Fruit fly (Drosophila melanogaster) whole organism, embryonic: Measurements from ENCODE around the gene pyd.

Source experiments
- B-H1 ChIP-seq: fragments of 200-800 bp; sonication (Bioruptor generic); IDR thresholded peaks from 3 replicates; pipeline ENCODE4 v1.3.6; 2022; ENCODE audit warnings: missing biosample characterization, missing genetic modification characterization
- Blimp-1 ChIP-seq: fragments of 200-800 bp; sonication (Bioruptor generic); optimal IDR thresholded peaks from 3 replicates; lab custom pipeline; 2018; ENCODE audit warnings: missing biosample characterization, missing genetic modification characterization, mild to moderate bottlenecking, moderate library complexity, missing genetic modification reagents
- Bteb2 ChIP-seq: fragments of 200-800 bp; sonication (Bioruptor generic); optimal IDR thresholded peaks from 2 replicates; lab custom pipeline; 2016; ENCODE audit warnings: missing biosample characterization, missing genetic modification characterization
- CG10462 ChIP-seq: fragments of 200-800 bp; sonication (Bioruptor generic); optimal IDR thresholded peaks from 2 replicates; lab custom pipeline; 2016; ENCODE audit warnings: missing biosample characterization, missing genetic modification characterization
- CG10654 ChIP-seq: fragments of 200-800 bp; sonication (Bioruptor generic); optimal IDR thresholded peaks from 2 replicates; lab custom pipeline; 2016; ENCODE audit warnings: missing biosample characterization, missing genetic modification characterization
- CG12236 ChIP-seq: fragments of 200-800 bp; sonication (Bioruptor generic); optimal IDR thresholded peaks from 2 replicates; lab custom pipeline; 2016; ENCODE audit warnings: missing biosample characterization, missing genetic modification characterization
- CG13287 ChIP-seq: fragments of 200-800 bp; sonication (Bioruptor generic); IDR thresholded peaks from 2 replicates; pipeline ENCODE4 v1.3.6; 2022; ENCODE audit warnings: missing biosample characterization, missing genetic modification characterization; ENCODE audit not compliant: partially characterized antibody
- CG14014 ChIP-seq: fragments of 200-800 bp; sonication (Bioruptor generic); IDR thresholded peaks from 2 replicates; pipeline ENCODE4 v1.3.6; 2022; ENCODE audit warnings: missing biosample characterization, missing genetic modification characterization
- CG14667 ChIP-seq: fragments of 200-800 bp; sonication (Bioruptor generic); IDR thresholded peaks from 2 replicates; pipeline ENCODE4 v1.3.6; 2022; ENCODE audit warnings: missing biosample characterization, missing genetic modification characterization
- CG16813 ChIP-seq: fragments of 200-800 bp; sonication (Bioruptor generic); IDR thresholded peaks from 3 replicates; pipeline ENCODE4 v1.3.6; 2022; ENCODE audit warnings: missing biosample characterization, missing genetic modification characterization; ENCODE audit not compliant: partially characterized antibody
- CG16815 ChIP-seq: fragments of 200-800 bp; sonication (Bioruptor generic); optimal IDR thresholded peaks from 3 replicates; lab custom pipeline; 2017; ENCODE audit warnings: missing biosample characterization, mild to moderate bottlenecking, missing genetic modification characterization
- CG17361 ChIP-seq: fragments of 200-800 bp; sonication (Bioruptor generic); IDR thresholded peaks from 3 replicates; pipeline ENCODE4 v1.3.6; 2022; ENCODE audit warnings: missing biosample characterization, missing genetic modification characterization
- CG17802 ChIP-seq: fragments of 200-800 bp; sonication (Bioruptor generic); optimal IDR thresholded peaks from 2 replicates; lab custom pipeline; 2018; ENCODE audit warnings: missing biosample characterization, mild to moderate bottlenecking, missing genetic modification characterization, moderate library complexity
- CG17912 ChIP-seq: fragments of 200-800 bp; sonication (Bioruptor generic); optimal IDR thresholded peaks from 2 replicates; lab custom pipeline; 2018; ENCODE audit warnings: missing biosample characterization, mild to moderate bottlenecking, missing genetic modification characterization
- CG2129 ChIP-seq: fragments of 200-800 bp; sonication (Bioruptor generic); IDR thresholded peaks from 2 replicates; pipeline ENCODE4 v1.3.6; 2022; ENCODE audit warnings: missing biosample characterization, missing genetic modification characterization; ENCODE audit not compliant: partially characterized antibody
- CG30431 ChIP-seq: fragments of 200-800 bp; sonication (Bioruptor generic); optimal IDR thresholded peaks from 2 replicates; lab custom pipeline; 2017; ENCODE audit warnings: missing biosample characterization, missing genetic modification characterization
- CG31441 ChIP-seq: fragments of 200-800 bp; sonication (Bioruptor generic); IDR thresholded peaks from 2 replicates; pipeline ENCODE4 v1.3.6; 2022; ENCODE audit warnings: missing biosample characterization, missing genetic modification characterization
- CG34376 ChIP-seq: fragments of 200-800 bp; sonication (Bioruptor generic); optimal IDR thresholded peaks from 2 replicates; lab custom pipeline; 2018; ENCODE audit warnings: missing biosample characterization, mild to moderate bottlenecking, missing genetic modification characterization
- CG4617 ChIP-seq: fragments of 200-800 bp; sonication (Bioruptor generic); optimal IDR thresholded peaks from 3 replicates; lab custom pipeline; 2016; ENCODE audit warnings: missing biosample characterization, missing genetic modification characterization, borderline replicate concordance
- CG6254 ChIP-seq: fragments of 200-800 bp; sonication (Bioruptor generic); optimal IDR thresholded peaks from 3 replicates; lab custom pipeline; 2017; ENCODE audit warnings: mild to moderate bottlenecking, missing biosample characterization, missing genetic modification reagents, missing genetic modification characterization
- CG6765 ChIP-seq: fragments of 200-800 bp; sonication (Bioruptor generic); optimal IDR thresholded peaks from 3 replicates; lab custom pipeline; 2017; ENCODE audit warnings: missing biosample characterization, mild to moderate bottlenecking, missing genetic modification characterization
- CG7745 ChIP-seq: fragments of 200-800 bp; sonication (Bioruptor generic); optimal IDR thresholded peaks from 2 replicates; lab custom pipeline; 2018; ENCODE audit warnings: missing biosample characterization, mild to moderate bottlenecking, missing genetic modification characterization, moderate library complexity
- CoRest ChIP-seq: fragments of 200-800 bp; sonication (Bioruptor generic); optimal IDR thresholded peaks from 3 replicates; lab custom pipeline; 2018; ENCODE audit warnings: missing biosample characterization, mild to moderate bottlenecking, missing genetic modification characterization, moderate library complexity
- CrebB ChIP-seq: fragments of 200-800 bp; sonication (Bioruptor generic); optimal IDR thresholded peaks from 3 replicates; lab custom pipeline; 2018; ENCODE audit warnings: missing biosample characterization, mild to moderate bottlenecking, missing genetic modification characterization
- Doc2 ChIP-seq: fragments of 200-800 bp; sonication (Bioruptor generic); IDR thresholded peaks from 2 replicates; pipeline ENCODE4 v1.3.6; 2022; ENCODE audit warnings: missing biosample characterization, missing genetic modification characterization
- E2f2 ChIP-seq: fragments of 200-800 bp; sonication (Bioruptor generic); IDR thresholded peaks from 2 replicates; pipeline ENCODE4 v1.3.6; 2022; ENCODE audit warnings: missing biosample characterization, missing genetic modification characterization
- H2.0 ChIP-seq: fragments of 200-800 bp; sonication (Bioruptor generic); IDR thresholded peaks from 2 replicates; pipeline ENCODE4 v1.3.6; 2022; ENCODE audit warnings: missing biosample characterization, missing genetic modification characterization
- Hr3 ChIP-seq: fragments of 200-800 bp; sonication (Bioruptor generic); optimal IDR thresholded peaks from 3 replicates; lab custom pipeline; 2016; ENCODE audit warnings: missing biosample characterization, missing genetic modification characterization
- Hr39 ChIP-seq: fragments of >200 bp; optimal IDR thresholded peaks from 2 replicates; lab custom pipeline; 2017
- Lhr ChIP-seq: fragments of 200-800 bp; sonication (Bioruptor generic); optimal IDR thresholded peaks from 3 replicates; lab custom pipeline; 2017; ENCODE audit warnings: mild to moderate bottlenecking, missing biosample characterization, missing genetic modification reagents, missing genetic modification characterization
- Lim3 ChIP-seq: fragments of 200-800 bp; sonication (Bioruptor generic); IDR thresholded peaks from 2 replicates; pipeline ENCODE4 v1.3.6; 2022; ENCODE audit warnings: missing biosample characterization, missing genetic modification characterization
- NC2β ChIP-seq: fragments of 200-800 bp; sonication (Bioruptor generic); optimal IDR thresholded peaks from 2 replicates; lab custom pipeline; 2016; ENCODE audit warnings: missing biosample characterization, missing genetic modification characterization
- Scr ChIP-seq: fragments of 200-800 bp; sonication (Bioruptor generic); IDR thresholded peaks from 2 replicates; pipeline ENCODE4 v1.3.6; 2022; ENCODE audit warnings: missing biosample characterization, missing genetic modification characterization; ENCODE audit not compliant: partially characterized antibody
- bigmax ChIP-seq: fragments of 200-800 bp; sonication (Bioruptor generic); optimal IDR thresholded peaks from 2 replicates; lab custom pipeline; 2018; ENCODE audit warnings: missing biosample characterization, mild to moderate bottlenecking, missing genetic modification characterization
- dimm ChIP-seq: fragments of 200-800 bp; sonication (Bioruptor generic); IDR thresholded peaks from 2 replicates; pipeline ENCODE4 v1.3.6; 2022; ENCODE audit warnings: missing biosample characterization, missing genetic modification characterization
- gcm2 ChIP-seq: fragments of 200-800 bp; sonication (Bioruptor generic); optimal IDR thresholded peaks from 2 replicates; lab custom pipeline; 2016; ENCODE audit warnings: missing biosample characterization, missing genetic modification characterization
- grn ChIP-seq: fragments of 200-800 bp; sonication (Bioruptor generic); optimal IDR thresholded peaks from 3 replicates; lab custom pipeline; 2017; ENCODE audit warnings: missing biosample characterization, missing genetic modification characterization
- hth ChIP-seq: fragments of >200 bp; optimal IDR thresholded peaks from 2 replicates; lab custom pipeline; 2017; ENCODE audit warnings: inconsistent platforms
- insv ChIP-seq, 2 experiments: fragments of 200-800 bp; sonication (Bioruptor generic); optimal IDR thresholded peaks; 3 replicates each; lab custom pipeline; 2016 to 2018; ENCODE audit warnings: missing biosample characterization in 2 of 2, missing genetic modification characterization in 2 of 2
- kni ChIP-seq: fragments of 200-800 bp; sonication (Bioruptor generic); optimal IDR thresholded peaks from 3 replicates; lab custom pipeline; 2017; ENCODE audit warnings: mild to moderate bottlenecking, missing biosample characterization, missing genetic modification reagents, missing genetic modification characterization
- lmd ChIP-seq: fragments of 200-800 bp; sonication (Bioruptor generic); IDR thresholded peaks from 2 replicates; pipeline ENCODE4 v1.3.6; 2022; ENCODE audit warnings: missing biosample characterization, missing genetic modification characterization
- peb ChIP-seq: fragments of 200-800 bp; sonication (Bioruptor generic); IDR thresholded peaks from 2 replicates; pipeline ENCODE4 v1.3.6; 2022; ENCODE audit warnings: missing biosample characterization, missing genetic modification characterization
- pfk ChIP-seq: fragments of 200-800 bp; sonication (Bioruptor generic); optimal IDR thresholded peaks from 2 replicates; lab custom pipeline; 2018; ENCODE audit warnings: missing biosample characterization, mild to moderate bottlenecking, missing genetic modification characterization, moderate library complexity
- phol ChIP-seq: fragments of 200-800 bp; sonication (Bioruptor generic); optimal IDR thresholded peaks from 3 replicates; lab custom pipeline; 2018; ENCODE audit warnings: missing biosample characterization, mild to moderate bottlenecking, missing genetic modification characterization, moderate library complexity
- repo ChIP-seq: fragments of 200-800 bp; sonication (Bioruptor generic); optimal IDR thresholded peaks from 2 replicates; lab custom pipeline; 2016; ENCODE audit warnings: missing biosample characterization, missing genetic modification characterization
- run ChIP-seq: fragments of 200-800 bp; sonication (Bioruptor generic); optimal IDR thresholded peaks from 3 replicates; lab custom pipeline; 2018; ENCODE audit warnings: missing biosample characterization, mild to moderate bottlenecking, missing genetic modification characterization
- sens ChIP-seq: fragments of 200-800 bp; sonication (Bioruptor generic); peaks from one replicate; lab custom pipeline; 2016; ENCODE audit warnings: missing biosample characterization, missing genetic modification characterization
- stc ChIP-seq: fragments of 200-800 bp; sonication (Bioruptor generic); IDR thresholded peaks from 2 replicates; pipeline ENCODE4 v1.3.6; 2022; ENCODE audit warnings: missing biosample characterization, missing genetic modification characterization
- tna ChIP-seq: fragments of 200-800 bp; sonication (Bioruptor generic); IDR thresholded peaks from 2 replicates; pipeline ENCODE4 v1.3.6; 2022; ENCODE audit warnings: missing biosample characterization, missing genetic modification characterization; ENCODE audit not compliant: partially characterized antibody
- yki ChIP-seq: fragments of >200 bp; optimal IDR thresholded peaks from 3 replicates; lab custom pipeline; 2018

Gene pyd

DNA sequence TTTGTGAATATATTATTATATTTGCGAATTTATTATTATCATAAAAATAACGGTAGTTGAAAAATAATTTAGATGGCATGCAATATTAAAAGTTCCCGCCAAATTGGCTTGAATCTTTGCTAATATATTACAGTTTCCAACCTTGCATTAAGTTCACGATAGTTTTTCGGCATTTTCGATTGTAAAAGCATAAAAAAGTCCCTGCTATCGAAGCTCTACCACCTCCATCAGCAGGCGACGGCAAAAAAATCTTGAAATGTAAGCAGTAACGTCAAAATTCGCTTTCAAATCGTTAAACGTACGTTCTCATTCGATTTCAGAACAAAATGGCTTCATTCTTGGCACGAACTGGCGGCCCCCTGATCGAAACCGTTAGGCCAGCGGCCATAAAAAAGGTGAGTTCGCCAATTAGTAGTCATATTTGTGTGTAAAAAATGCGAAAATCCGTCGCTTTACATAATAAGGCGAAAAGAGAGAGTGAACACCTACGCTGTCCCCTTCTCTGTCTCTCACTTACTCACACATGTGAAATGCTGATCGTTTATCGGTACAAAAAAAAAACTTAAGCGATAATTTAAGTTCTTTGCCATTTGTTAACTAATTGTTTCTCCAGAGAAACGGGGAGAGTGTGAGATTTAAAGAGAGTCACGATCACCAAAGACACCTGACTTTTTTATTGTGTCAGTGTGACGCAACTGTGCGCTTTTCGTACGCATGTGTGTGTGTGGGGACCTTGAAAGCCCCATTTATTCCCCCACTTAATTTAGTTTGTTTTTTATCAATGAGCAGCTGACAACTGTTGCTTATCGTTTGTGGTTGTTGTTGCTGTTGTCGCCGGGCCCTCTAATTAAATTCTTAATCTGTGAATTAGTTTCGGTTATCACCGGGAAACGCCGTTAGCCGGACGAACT is 7.1 kb upstream of the pyd start, which contains the start of gene ScsbetaA (continued):
- TF ChIP-seq CG16815 (GFP tag; lab: Kevin White, UChicago) (no peak), dimm (no peak), tna (GFP tag; lab: Robert Waterston, UW) (peak; percentile 66), CG14667 (GFP tag; lab: Robert Waterston, UW) (no peak), gcm2 (GFP tag; lab: Kevin White, UChicago) (no peak), CG10654 (peak; percentile 23), H2.0 (GFP tag; lab: Robert Waterston, UW) (no peak), CG4617 (GFP tag; lab: Kevin White, UChicago) (no peak), grn (GFP tag; lab: Kevin White, UChicago) (peak; percentile 67), Bteb2 (GFP tag; lab: Kevin White, UChicago) (no peak), sens (GFP tag; lab: Kevin White, UChicago) (no peak), CG12236 (GFP tag; lab: Kevin White, UChicago) (no peak), CrebB (tag; lab: Kevin White, UChicago) (no peak), CG6254 (no peak), stc (GFP tag; lab: Robert Waterston, UW) (no peak), repo (GFP tag; lab: Kevin White, UChicago) (no peak), CG14014 (GFP tag; lab: Robert Waterston, UW) (no peak; the same call in 1 of the 2 replicates), Lim3 (GFP tag; lab: Robert Waterston, UW) (peak; percentile 32; the same call in 1 of the 2 replicates), CG7745 (tag; lab: Kevin White, UChicago) (no peak), Doc2 (no peak), insv (GFP tag; optimal IDR thresholded peaks at IDR 0.05; lab: Kevin White, UChicago) (no peak), CG17912 (GFP tag; lab: Kevin White, UChicago) (no peak), NC2β (GFP tag; lab: Kevin White, UChicago) (no peak), B-H1 (GFP tag; lab: Robert Waterston, UW) (no peak), Hr39 (lab: Kevin White, UChicago) (no peak), CG10462 (GFP tag; lab: Kevin White, UChicago) (no peak), yki (lab: Kevin White, UChicago) (no peak), E2f2 (GFP tag; lab: Robert Waterston, UW) (peak; percentile 99), kni (GFP tag; lab: Kevin White, UChicago) (peak; percentile 2), phol (tag; lab: Kevin White, UChicago) (peak; percentile 55), CG30431 (GFP tag; lab: Kevin White, UChicago) (no peak), peb (GFP tag; lab: Robert Waterston, UW) (no peak), run (no peak), CG17361 (GFP tag; lab: Robert Waterston, UW) (peak; percentile 40; the same call in 2 of the 3 replicates), CG2129 (peak; percentile 17; the same call in 1 of the 2 replicates), hth (no peak), CG17802 (tag; lab: Kevin White, UChicago) (no peak), Lhr (GFP tag; lab: Kevin White, UChicago) (peak; percentile 74), CoRest (tag; lab: Kevin White, UChicago) (peak; percentile 7), CG13287 (GFP tag; lab: Robert Waterston, UW) (peak; percentile 88), CG6765 (GFP tag; lab: Kevin White, UChicago) (peak; percentile 44), CG31441 (GFP tag; lab: Robert Waterston, UW) (no peak), CG34376 (peak; percentile 95), Blimp-1 (GFP tag; lab: Kevin White, UChicago) (peak; percentile 57), pfk (no peak), lmd (GFP tag; lab: Robert Waterston, UW) (no peak), bigmax (no peak), Scr (GFP tag; lab: Robert Waterston, UW) (peak; percentile 80), CG16813 (peak; percentile 73), Hr3 (GFP tag; lab: Kevin White, UChicago) (no peak)
